Worm (Caenorhabditis elegans): ENCODE measurements around the gene F44D12.8.

ce11 chrIV:10046005-10046404 lies 22.9 kb downstream of the F44D12.8 start:
- no peak for TF ChIP-seq sup-37 (GFP tag; optimal IDR thresholded peaks at IDR 0.05)
- TF ChIP-seq egl-13 (tag; optimal IDR thresholded peaks at IDR 0.05): no peak
- TF ChIP-seq ceh-88 (GFP tag; IDR thresholded peaks at IDR 0.05): no peak
- TF ChIP-seq snu-23 (GFP tag; optimal IDR thresholded peaks at IDR 0.05): no peak
- no peak for TF ChIP-seq irx-1 (tag; optimal IDR thresholded peaks at IDR 0.05)
- no peak for TF ChIP-seq nhr-77 (tag; optimal IDR thresholded peaks at IDR 0.05)
